Worm (Caenorhabditis elegans) whole organism, L4 larva: ENCODE results near the gene str-148.

Experiments
- Y105C5A.15 ChIP-seq: fragments of 200-800 bp; sonication (Bioruptor generic); IDR thresholded peaks from 2 replicates; pipeline ENCODE4 v1.3.6; 2022; ENCODE audit warnings: missing genetic modification characterization, missing compliant biosample characterization
- aha-1 ChIP-seq: fragments of 150-350 bp; peaks from one replicate; lab custom pipeline; 2014; ENCODE audit warnings: missing biosample characterization, missing genetic modification characterization
- cey-2 ChIP-seq: sonication (generic microtip); optimal IDR thresholded peaks from 3 replicates; lab custom pipeline; 2017; ENCODE audit warnings: missing genetic modification characterization, mild to moderate bottlenecking, missing compliant biosample characterization, antibody characterized with exemption, borderline replicate concordance; ENCODE audit not compliant: insufficient read depth
- dmd-8 ChIP-seq: fragments of 200-800 bp; sonication (Bioruptor generic); IDR thresholded peaks from 2 replicates; pipeline ENCODE4 v1.3.6; 2022; ENCODE audit warnings: missing genetic modification characterization, missing compliant biosample characterization
- fkh-10 ChIP-seq: fragments of 150-350 bp; optimal IDR thresholded peaks from 2 replicates; lab custom pipeline; 2014; ENCODE audit warnings: missing biosample characterization, missing genetic modification reagents, missing genetic modification characterization
- hlh-30 ChIP-seq: sonication (generic microtip); optimal IDR thresholded peaks from 2 replicates; lab custom pipeline; 2017; ENCODE audit warnings: antibody characterized with exemption, mild to moderate bottlenecking, missing genetic modification characterization, missing compliant biosample characterization; ENCODE audit not compliant: insufficient read depth
- lin-38 ChIP-seq: fragments of 200-800 bp; sonication (Bioruptor generic); IDR thresholded peaks from 2 replicates; pipeline ENCODE4 v1.3.6; 2022; ENCODE audit warnings: missing genetic modification reagents, missing genetic modification characterization, missing compliant biosample characterization
- mdl-1 ChIP-seq, 2 experiments: fragments of 150-350 bp in 1 of 2; sonication (generic microtip) in 1 of 2; optimal IDR thresholded peaks; 2 replicates each; lab custom pipeline; 2014 to 2017; ENCODE audit warnings: missing biosample characterization in 2 of 2, missing genetic modification characterization in 2 of 2
- nhr-28 ChIP-seq: fragments of 150-350 bp; optimal IDR thresholded peaks from 2 replicates; lab custom pipeline; 2014; ENCODE audit warnings: missing biosample characterization, missing genetic modification characterization
- pha-4 ChIP-seq, 2 experiments: fragments of 150-350 bp in 1 of 2; fragments of 200-800 bp in 1 of 2; sonication (Bioruptor generic) in 1 of 2; IDR thresholded peaks in 1 of 2; optimal IDR thresholded peaks in 1 of 2; 2 replicates each; pipeline versions ENCODE4 v1.3.6 to Lab custom; 2014 to 2022; ENCODE audit warnings: missing genetic modification characterization in 2 of 2, missing genetic modification reagents in 2 of 2, missing biosample characterization in 1 of 2, missing compliant biosample characterization in 1 of 2
- rbr-2 ChIP-seq: sonication (generic microtip); optimal IDR thresholded peaks from 2 replicates; lab custom pipeline; 2016; ENCODE audit warnings: missing genotype, missing genetic modification characterization, missing compliant biosample characterization
- set-16 ChIP-seq: fragments of 200-800 bp; sonication (Bioruptor generic); IDR thresholded peaks from 2 replicates; pipeline ENCODE4 v1.3.6; 2022; ENCODE audit warnings: missing genetic modification reagents, missing genetic modification characterization, missing compliant biosample characterization

The str-148 gene

DNA sequence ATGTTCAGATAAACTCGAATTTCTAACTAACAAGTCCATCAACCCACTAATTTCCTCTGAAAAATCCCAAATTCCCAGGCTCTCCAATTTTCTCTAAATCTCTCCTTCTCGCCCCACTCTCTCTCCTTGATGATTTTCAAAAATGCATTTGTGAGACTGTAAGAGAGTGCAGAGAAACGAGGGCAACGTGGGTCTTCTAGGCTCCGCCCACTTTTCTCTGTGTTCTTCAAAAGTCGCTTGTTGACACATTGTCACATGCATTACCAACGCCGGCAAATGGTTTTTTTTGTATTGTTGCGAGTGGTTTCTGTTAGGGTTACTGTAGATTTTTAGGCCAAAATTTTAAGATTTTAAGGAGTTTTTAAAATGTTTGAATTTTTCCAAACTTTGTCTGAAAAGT is 40.7 kb downstream of the str-148 start:
- TF ChIP-seq set-16 (GFP tag; lab: Robert Waterston, UW) (no peak), nhr-28 (no peak), hlh-30 (tag; lab: Kevin White, UChicago) (peak; percentile 31), mdl-1 (tag; optimal IDR thresholded peaks at IDR 0.05; lab: Kevin White, UChicago) (peak in 1 of 2 experiments; percentile 40)

- TF ChIP-seq aha-1 (tag; lab: Kevin White, UChicago), result no peak
- TF ChIP-seq lin-38, result 0 out of 2 replicates have a peak, but pooled peaks have one; percentile 25
These were observed 42.9 kb downstream of the str-148 start for ce11 chrII:1088527-1089230.

- TF ChIP-seq hlh-30 (tag; lab: Kevin White, UChicago), result no peak
- TF ChIP-seq nhr-28, result peak; percentile 41
- TF ChIP-seq dmd-8 (GFP tag; lab: Robert Waterston, UW), result no peak
These were observed 45.0 kb downstream of the str-148 start for ce11 chrII:1090743-1091142.

- TF ChIP-seq Y105C5A.15 (GFP tag; lab: Robert Waterston, UW) (no peak), rbr-2 (tag; lab: Kevin White, UChicago) (no peak), pha-4 (GFP tag; IDR thresholded peaks at IDR 0.05; lab: Robert Waterston, UW) (no peak), pha-4 (tag; optimal IDR thresholded peaks at IDR 0.05; lab: Kevin White, UChicago) (no peak), cey-2 (no peak), fkh-10 (GFP tag; lab: Kevin White, UChicago) (no peak)
These were observed 45.9 kb downstream of the str-148 start, which contains the start of gene snf-3 for ce11 chrII:1091706-1092105. TSS of gene snf-3 (plus strand) at chrII:1092006.
